Fruit fly (Drosophila melanogaster) whole organism, pupa: Measurements from ENCODE around the gene Ndc1.

Source experiments
- CG10348 ChIP-seq: fragments of 200-800 bp; sonication (Bioruptor generic); IDR thresholded peaks from 2 replicates; pipeline ENCODE4 v1.3.6; 2022; ENCODE audit warnings: missing biosample characterization, missing genetic modification characterization
- CG12605 ChIP-seq: fragments of 200-800 bp; sonication (Bioruptor generic); IDR thresholded peaks from 2 replicates; pipeline ENCODE4 v1.3.6; 2022; ENCODE audit warnings: missing biosample characterization, missing genetic modification characterization
- CG15710 ChIP-seq: fragments of 200-800 bp; sonication (Bioruptor generic); optimal IDR thresholded peaks from 2 replicates; lab custom pipeline; 2018; ENCODE audit warnings: missing biosample characterization, mild to moderate bottlenecking, missing genetic modification characterization, moderate library complexity
- CG8301 ChIP-seq: fragments of 200-800 bp; sonication (Bioruptor generic); optimal IDR thresholded peaks from 2 replicates; lab custom pipeline; 2018; ENCODE audit warnings: missing biosample characterization, mild to moderate bottlenecking, missing genetic modification characterization
- D1 ChIP-seq: fragments of 200-800 bp; sonication (Bioruptor generic); optimal IDR thresholded peaks from 2 replicates; lab custom pipeline; 2018; ENCODE audit warnings: missing biosample characterization, mild to moderate bottlenecking, missing genetic modification characterization, moderate library complexity
- Pif1A ChIP-seq: fragments of 200-800 bp; sonication (Bioruptor generic); optimal IDR thresholded peaks from 3 replicates; lab custom pipeline; 2016; ENCODE audit warnings: missing biosample characterization, missing genetic modification characterization

DNA sequence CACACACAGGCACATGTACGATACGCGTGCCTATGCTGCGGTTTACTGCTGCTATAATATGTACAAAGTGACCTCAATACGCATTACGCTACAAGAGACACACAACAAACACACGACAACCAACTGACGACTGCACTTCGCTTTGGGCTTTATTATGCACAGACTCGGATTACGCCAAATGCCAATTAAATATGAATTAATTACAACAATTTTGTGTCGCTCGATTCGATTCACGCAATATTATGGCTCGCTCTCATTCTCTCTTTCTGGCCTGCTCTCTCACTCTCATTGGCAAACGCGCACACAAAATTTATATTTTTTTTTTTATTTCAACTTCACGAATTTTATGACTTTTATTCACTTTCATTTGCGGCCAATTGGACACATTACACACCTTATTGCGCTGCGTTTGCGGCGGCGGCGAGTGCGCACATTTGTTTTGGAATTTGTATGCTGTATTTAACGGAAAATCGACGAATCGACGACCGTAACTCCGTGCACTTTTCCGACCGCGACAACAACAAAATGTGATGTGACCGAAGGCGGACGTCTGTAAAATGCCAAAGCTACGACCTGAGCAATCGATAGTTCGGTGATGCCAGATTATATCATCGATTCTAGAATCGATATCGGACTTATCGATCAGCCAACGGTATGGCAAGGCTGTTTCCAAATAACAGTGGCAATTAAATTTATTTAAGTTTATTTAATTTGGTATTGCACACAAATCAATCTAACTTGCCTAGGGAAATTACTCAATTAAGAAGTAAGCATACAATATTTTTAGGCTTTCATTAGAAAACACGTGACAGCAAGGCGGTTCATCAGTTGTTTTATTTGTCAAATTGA lies 1.5 kb upstream of the Ndc1 start, which contains the start of the genes sba and CG31141:
- no peak for TF ChIP-seq CG8301 (tag; lab: Kevin White, UChicago)
- no peak for TF ChIP-seq Pif1A (GFP tag; lab: Kevin White, UChicago)
- TF ChIP-seq CG10348 = no peak
- TF ChIP-seq D1 = no peak
- TF ChIP-seq CG15710 (tag; lab: Kevin White, UChicago) = no peak
- TF ChIP-seq CG12605 (GFP tag; lab: Robert Waterston, UW) = peak; percentile 57; the same call in 1 of the 2 replicates
